Worm (Caenorhabditis elegans) whole organism, L4 larva: ENCODE data around the gene sru-20.

ENCODE experiments used
- F10B5.3 ChIP-seq: sonication (generic microtip); optimal IDR thresholded peaks from 2 replicates; lab custom pipeline; 2016; ENCODE audit warnings: mild to moderate bottlenecking, missing genetic modification characterization, missing compliant biosample characterization
- F49E8.2 ChIP-seq: sonication (generic microtip); optimal IDR thresholded peaks from 2 replicates; lab custom pipeline; 2016; ENCODE audit warnings: missing compliant biosample characterization, mild to moderate bottlenecking, missing genetic modification characterization, borderline replicate concordance
- T26A8.4 ChIP-seq: fragments of 200-800 bp; sonication (Bioruptor generic); IDR thresholded peaks from 2 replicates; pipeline ENCODE4 v1.3.6; 2022; ENCODE audit warnings: missing genetic modification characterization, missing compliant biosample characterization
- Y48G9A.11 ChIP-seq: fragments of 200-800 bp; sonication (Bioruptor generic); IDR thresholded peaks from 2 replicates; pipeline ENCODE4 v1.3.6; 2022; ENCODE audit warnings: missing genetic modification reagents, missing genetic modification characterization, missing compliant biosample characterization
- ZK546.5 ChIP-seq, 2 experiments: sonication (generic microtip); optimal IDR thresholded peaks; 2 replicates each; lab custom pipeline; 2017; ENCODE audit warnings: missing biosample characterization in 2 of 2, missing genetic modification characterization in 2 of 2
- attf-4 ChIP-seq: sonication (generic microtip); optimal IDR thresholded peaks from 3 replicates; lab custom pipeline; 2017; ENCODE audit warnings: missing biosample characterization, missing genetic modification characterization
- cey-2 ChIP-seq: sonication (generic microtip); optimal IDR thresholded peaks from 3 replicates; lab custom pipeline; 2017; ENCODE audit warnings: missing genetic modification characterization, mild to moderate bottlenecking, missing compliant biosample characterization, antibody characterized with exemption, borderline replicate concordance; ENCODE audit not compliant: insufficient read depth
- daf-16 ChIP-seq, 3 experiments: sonication (generic microtip); optimal IDR thresholded peaks; 2 replicates each; lab custom pipeline; 2016 to 2017; ENCODE audit warnings: missing genetic modification characterization in 3 of 3, missing genetic modification reagents in 3 of 3, mild to moderate bottlenecking in 2 of 3, missing compliant biosample characterization in 2 of 3, missing biosample characterization in 1 of 3, moderate library complexity in 1 of 3
- daf-19 ChIP-seq: fragments of 200-800 bp; sonication (Bioruptor generic); conservative IDR thresholded peaks from 2 replicates; pipeline ENCODE4 v1.3.6; 2022; ENCODE audit warnings: missing genetic modification characterization, missing compliant biosample characterization
- dmd-8 ChIP-seq: fragments of 200-800 bp; sonication (Bioruptor generic); IDR thresholded peaks from 2 replicates; pipeline ENCODE4 v1.3.6; 2022; ENCODE audit warnings: missing genetic modification characterization, missing compliant biosample characterization
- dmd-9 ChIP-seq: fragments of 200-800 bp; sonication (Bioruptor generic); IDR thresholded peaks from 2 replicates; pipeline ENCODE4 v1.3.6; 2022; ENCODE audit warnings: missing genetic modification reagents, missing genetic modification characterization, missing compliant biosample characterization
- dve-1 ChIP-seq: sonication (generic microtip); optimal IDR thresholded peaks from 2 replicates; lab custom pipeline; 2017; ENCODE audit warnings: antibody characterized with exemption, mild to moderate bottlenecking, missing genetic modification characterization, missing compliant biosample characterization; ENCODE audit not compliant: insufficient read depth
- fos-1 ChIP-seq: fragments of 150-350 bp; optimal IDR thresholded peaks from 2 replicates; lab custom pipeline; 2014; ENCODE audit warnings: missing biosample characterization, missing genetic modification characterization
- jun-1 ChIP-seq: fragments of 150-350 bp; optimal IDR thresholded peaks from 2 replicates; lab custom pipeline; 2014; ENCODE audit warnings: missing biosample characterization, missing genetic modification reagents, missing genetic modification characterization
- lin-1 ChIP-seq: fragments of 200-800 bp; sonication (Bioruptor generic); IDR thresholded peaks from 2 replicates; pipeline ENCODE4 v1.3.6; 2022; ENCODE audit warnings: missing genetic modification reagents, missing genetic modification characterization, missing compliant biosample characterization
- lir-3 ChIP-seq: sonication (generic microtip); optimal IDR thresholded peaks from 2 replicates; lab custom pipeline; 2016; ENCODE audit warnings: mild to moderate bottlenecking, missing genetic modification characterization, missing compliant biosample characterization
- madf-9 ChIP-seq: fragments of 200-800 bp; sonication (Bioruptor generic); conservative IDR thresholded peaks from 2 replicates; pipeline ENCODE4 v1.3.6; 2022; ENCODE audit warnings: missing genetic modification reagents, missing genetic modification characterization, missing compliant biosample characterization
- mdl-1 ChIP-seq, 2 experiments: fragments of 150-350 bp in 1 of 2; sonication (generic microtip) in 1 of 2; optimal IDR thresholded peaks; 2 replicates each; lab custom pipeline; 2014 to 2017; ENCODE audit warnings: missing biosample characterization in 2 of 2, missing genetic modification characterization in 2 of 2
- mep-1 ChIP-seq: fragments of 150-350 bp; sonication (generic microtip); optimal IDR thresholded peaks from 3 replicates; lab custom pipeline; 2014; ENCODE audit warnings: missing biosample characterization, missing genetic modification characterization
- mes-2 ChIP-seq: sonication (generic microtip); optimal IDR thresholded peaks from 2 replicates; lab custom pipeline; 2016; ENCODE audit warnings: missing genotype, mild to moderate bottlenecking, missing genetic modification characterization, missing compliant biosample characterization; ENCODE audit not compliant: poor library complexity, severe bottlenecking
- mxl-3 ChIP-seq: fragments of 200-800 bp; sonication (Bioruptor generic); optimal IDR thresholded peaks from 2 replicates; lab custom pipeline; 2018; ENCODE audit warnings: mild to moderate bottlenecking, missing genetic modification characterization, missing compliant biosample characterization
- nhr-10 ChIP-seq: fragments of 150-350 bp; optimal IDR thresholded peaks from 2 replicates; lab custom pipeline; 2014; ENCODE audit warnings: missing biosample characterization, missing genetic modification characterization
- nhr-111 ChIP-seq: fragments of 200-800 bp; sonication (Bioruptor generic); optimal IDR thresholded peaks from 2 replicates; lab custom pipeline; 2018; ENCODE audit warnings: mild to moderate bottlenecking, missing genetic modification characterization, missing compliant biosample characterization
- nhr-48 ChIP-seq: sonication (generic microtip); optimal IDR thresholded peaks from 2 replicates; lab custom pipeline; 2016; ENCODE audit warnings: mild to moderate bottlenecking, missing genetic modification characterization, missing compliant biosample characterization
- nhr-76 ChIP-seq: fragments of 150-350 bp; optimal IDR thresholded peaks from 2 replicates; lab custom pipeline; 2014; ENCODE audit warnings: missing biosample characterization, missing genetic modification characterization
- pha-4 ChIP-seq, 2 experiments: fragments of 150-350 bp in 1 of 2; fragments of 200-800 bp in 1 of 2; sonication (Bioruptor generic) in 1 of 2; IDR thresholded peaks in 1 of 2; optimal IDR thresholded peaks in 1 of 2; 2 replicates each; pipeline versions ENCODE4 v1.3.6 to Lab custom; 2014 to 2022; ENCODE audit warnings: missing genetic modification characterization in 2 of 2, missing genetic modification reagents in 2 of 2, missing biosample characterization in 1 of 2, missing compliant biosample characterization in 1 of 2
- pqm-1 ChIP-seq: sonication (generic microtip); optimal IDR thresholded peaks from 2 replicates; lab custom pipeline; 2017; ENCODE audit warnings: missing biosample characterization, missing genetic modification characterization
- sdz-12 ChIP-seq: fragments of 200-800 bp; sonication (Bioruptor generic); optimal IDR thresholded peaks from 2 replicates; lab custom pipeline; 2018; ENCODE audit warnings: mild to moderate bottlenecking, missing genetic modification characterization, missing compliant biosample characterization
- set-16 ChIP-seq: fragments of 200-800 bp; sonication (Bioruptor generic); IDR thresholded peaks from 2 replicates; pipeline ENCODE4 v1.3.6; 2022; ENCODE audit warnings: missing genetic modification reagents, missing genetic modification characterization, missing compliant biosample characterization
- snpc-4 ChIP-seq: fragments of 150-350 bp; optimal IDR thresholded peaks from 2 replicates; lab custom pipeline; 2014; ENCODE audit warnings: missing biosample characterization, missing genetic modification characterization
- spr-1 ChIP-seq: sonication (generic microtip); optimal IDR thresholded peaks from 2 replicates; lab custom pipeline; 2016; ENCODE audit warnings: mild to moderate bottlenecking, missing genetic modification characterization, missing compliant biosample characterization
- tag-97 ChIP-seq: fragments of 200-800 bp; sonication (Bioruptor generic); IDR thresholded peaks from 2 replicates; pipeline ENCODE4 v1.3.6; 2022; ENCODE audit warnings: missing genetic modification characterization, missing compliant biosample characterization
- unc-39 ChIP-seq: sonication (generic microtip); optimal IDR thresholded peaks from 2 replicates; lab custom pipeline; 2017; ENCODE audit warnings: missing biosample characterization, missing genetic modification characterization
- vab-7 ChIP-seq: fragments of 200-800 bp; sonication (Bioruptor generic); IDR thresholded peaks from 2 replicates; pipeline ENCODE4 v1.3.6; 2022; ENCODE audit warnings: missing genetic modification reagents, missing genetic modification characterization, missing compliant biosample characterization
- zfp-2 ChIP-seq: sonication (generic microtip); optimal IDR thresholded peaks from 2 replicates; lab custom pipeline; 2016; ENCODE audit warnings: mild to moderate bottlenecking, missing genetic modification characterization, missing compliant biosample characterization
- zip-2 ChIP-seq: fragments of 150-350 bp; optimal IDR thresholded peaks from 2 replicates; lab custom pipeline; 2014; ENCODE audit warnings: missing biosample characterization, missing genetic modification characterization
- ztf-7 ChIP-seq: fragments of 150-350 bp; optimal IDR thresholded peaks from 2 replicates; lab custom pipeline; 2014; ENCODE audit warnings: missing biosample characterization, missing genetic modification characterization

Gene sru-20

DNA sequence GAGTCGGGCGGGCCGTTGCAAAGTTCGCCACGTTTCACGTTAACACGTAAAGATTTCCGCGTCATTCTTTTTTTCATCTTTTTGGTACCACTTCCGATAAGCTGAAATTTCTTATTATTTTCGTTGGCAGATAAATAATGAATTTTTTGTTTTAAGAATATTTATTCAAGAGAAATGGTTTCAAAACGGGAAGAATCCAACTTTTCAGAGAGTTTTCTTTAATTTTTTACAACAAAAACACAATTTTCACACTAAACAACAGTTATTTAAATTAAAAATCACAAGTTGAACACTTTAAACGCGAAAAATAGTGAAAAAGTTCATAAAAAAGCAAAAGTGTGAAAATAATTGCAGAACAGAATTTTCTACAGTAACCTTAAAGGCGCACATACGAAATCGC lies 41.2 kb upstream of the sru-20 start, which contains the start of gene spe-44:
spe-44 (minus strand) TSS at position 101 of the 400 bp plus-strand sequence.
- no peak for TF ChIP-seq lir-3 (tag; lab: Kevin White, UChicago)
- TF ChIP-seq pha-4 (GFP tag; IDR thresholded peaks at IDR 0.05; lab: Robert Waterston, UW) = no peak
- TF ChIP-seq pha-4 (tag; optimal IDR thresholded peaks at IDR 0.05; lab: Kevin White, UChicago) = no peak
- no peak for TF ChIP-seq sdz-12 (GFP tag; lab: Kevin White, UChicago)
- no peak for TF ChIP-seq dmd-9 (GFP tag; lab: Robert Waterston, UW)
- no peak for TF ChIP-seq mep-1 (tag; lab: Kevin White, UChicago)
- no peak for TF ChIP-seq F10B5.3 (tag; lab: Kevin White, UChicago)
- no peak for TF ChIP-seq daf-16 (GFP tag; optimal IDR thresholded peaks at IDR 0.05; lab: Kevin White, UChicago)
- TF ChIP-seq daf-16 (tag; optimal IDR thresholded peaks at IDR 0.05; lab: Kevin White, UChicago) = no peak
- no peak for TF ChIP-seq daf-19 (GFP tag; lab: Robert Waterston, UW)

- TF ChIP-seq nhr-48 (tag; lab: Kevin White, UChicago) (no peak), ZK546.5 (tag; optimal IDR thresholded peaks at IDR 0.05; lab: Kevin White, UChicago) (no peak), T26A8.4 (GFP tag; lab: Robert Waterston, UW) (no peak), mxl-3 (GFP tag; lab: Kevin White, UChicago) (no peak), nhr-76 (tag; lab: Kevin White, UChicago) (no peak), cey-2 (tag; lab: Kevin White, UChicago) (no peak), spr-1 (tag; lab: Kevin White, UChicago) (no peak), nhr-10 (tag; lab: Kevin White, UChicago) (no peak), F49E8.2 (tag; lab: Kevin White, UChicago) (no peak), zip-2 (tag; lab: Kevin White, UChicago) (no peak), snpc-4 (no peak), madf-9 (GFP tag; lab: Robert Waterston, UW) (no peak), dmd-8 (GFP tag; lab: Robert Waterston, UW) (no peak), attf-4 (tag; lab: Kevin White, UChicago) (no peak), dmd-9 (GFP tag; lab: Robert Waterston, UW) (no peak), zfp-2 (tag; lab: Kevin White, UChicago) (no peak), jun-1 (tag; lab: Kevin White, UChicago) (no peak), nhr-111 (GFP tag; lab: Kevin White, UChicago) (no peak), ztf-7 (tag; lab: Kevin White, UChicago) (no peak), mes-2 (tag; lab: Kevin White, UChicago) (no peak)
These were observed 40.5 kb upstream of the sru-20 start, which contains the start of gene smz-1 for ce11 chrIV:12454750-12455149. Gene smz-1 (plus strand): TSS chrIV:12455050.

- TF ChIP-seq vab-7 = no peak
- TF ChIP-seq lin-1 (GFP tag; lab: Robert Waterston, UW) = no peak
- TF ChIP-seq mdl-1 (tag; optimal IDR thresholded peaks at IDR 0.05; lab: Kevin White, UChicago) = no peak
These were observed 38.7 kb upstream of the sru-20 start, which contains the start of gene C25G4.7 for ce11 chrIV:12456613-12457012. Gene C25G4.7 (plus strand): TSS chrIV:12456913.

DNA sequence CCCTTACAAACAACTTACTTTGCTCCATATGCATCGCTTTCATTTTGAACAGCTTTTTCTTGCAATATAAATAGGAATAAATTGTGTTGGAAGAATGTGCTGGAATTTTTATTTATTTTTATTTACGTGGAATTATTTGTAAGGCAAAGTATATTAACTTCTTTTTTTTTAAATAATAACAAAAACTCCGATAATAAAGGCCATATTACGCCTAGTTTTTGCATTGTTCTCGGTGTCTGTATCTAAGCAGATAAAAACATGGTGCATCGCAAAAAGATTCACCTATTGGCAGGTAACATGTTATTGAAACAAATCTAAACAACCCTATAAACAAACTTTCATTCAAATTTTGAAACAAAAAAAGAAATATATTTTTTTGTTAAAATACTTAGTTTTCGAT lies 31.9 kb upstream of the sru-20 start, which contains the start of gene C25G4.8:
C25G4.8 (minus strand) TSS at position 101 of the 400 bp plus-strand sequence.
- TF ChIP-seq unc-39 = no peak
- no peak for TF ChIP-seq tag-97 (GFP tag; lab: Robert Waterston, UW)
- TF ChIP-seq Y48G9A.11 = no peak
- TF ChIP-seq pqm-1 (tag; lab: Kevin White, UChicago) = no peak
- TF ChIP-seq fos-1 = no peak
- no peak for TF ChIP-seq daf-19 (GFP tag; lab: Robert Waterston, UW)
- TF ChIP-seq mep-1 (tag; lab: Kevin White, UChicago) = no peak
- TF ChIP-seq dve-1 (tag; lab: Kevin White, UChicago) = no peak
- TF ChIP-seq set-16 (GFP tag; lab: Robert Waterston, UW) = no peak
- no peak for TF ChIP-seq T26A8.4 (GFP tag; lab: Robert Waterston, UW)
